Worm (Caenorhabditis elegans): ENCODE results near the gene tsp-21.

Gene tsp-21

ce11 chrX:9981259-9981658, 49.1 kb downstream of the tsp-21 start:
- TF ChIP-seq pha-4 (tag; optimal IDR thresholded peaks at IDR 0.05), result no peak
- no peak for TF ChIP-seq mep-1 (tag; optimal IDR thresholded peaks at IDR 0.05)
- no peak for TF ChIP-seq mab-5 (tag; optimal IDR thresholded peaks at IDR 0.05)
- no peak for TF ChIP-seq ham-2 (GFP tag; optimal IDR thresholded peaks at IDR 0.05)
- no peak for TF ChIP-seq lin-13 (tag; optimal IDR thresholded peaks at IDR 0.05)
- TF ChIP-seq drap-1 (GFP tag; optimal IDR thresholded peaks at IDR 0.05), result no peak
- TF ChIP-seq bed-3 (GFP tag; optimal IDR thresholded peaks at IDR 0.05), result no peak
- no peak for TF ChIP-seq unc-62 (GFP tag; optimal IDR thresholded peaks at IDR 0.05)
- no peak for TF ChIP-seq snpc-4 (tag; optimal IDR thresholded peaks at IDR 0.05)
- no peak for TF ChIP-seq zip-8 (tag; optimal IDR thresholded peaks at IDR 0.05)
- TF ChIP-seq unc-39 (tag; optimal IDR thresholded peaks at IDR 0.05), result no peak
- no peak for TF ChIP-seq unc-120 (tag; optimal IDR thresholded peaks at IDR 0.05; ENCODE audit: poor library complexity, severe bottlenecking)
- no peak for TF ChIP-seq nhr-28 (tag; optimal IDR thresholded peaks at IDR 0.05)
- TF ChIP-seq nhr-2 (tag; optimal IDR thresholded peaks at IDR 0.05), result no peak
- TF ChIP-seq lsy-2 (tag; optimal IDR thresholded peaks at IDR 0.05), result no peak
- no peak for TF ChIP-seq ceh-83 (GFP tag; optimal IDR thresholded peaks at IDR 0.05)
- no peak for TF ChIP-seq ceh-39 (tag; optimal IDR thresholded peaks at IDR 0.05)
- TF ChIP-seq ceh-43 (GFP tag; optimal IDR thresholded peaks at IDR 0.05), result no peak
- no peak for TF ChIP-seq ztf-11 (tag; optimal IDR thresholded peaks at IDR 0.05)
- TF ChIP-seq nhr-76 (tag; optimal IDR thresholded peaks at IDR 0.05), result no peak

- TF ChIP-seq nhr-28 (tag; optimal IDR thresholded peaks at IDR 0.05) (no peak), hlh-1 (tag; optimal IDR thresholded peaks at IDR 0.05) (no peak), blmp-1 (tag; optimal IDR thresholded peaks at IDR 0.05) (no peak), nhr-76 (tag; optimal IDR thresholded peaks at IDR 0.05) (no peak), drap-1 (GFP tag; optimal IDR thresholded peaks at IDR 0.05) (no peak), sem-2 (GFP tag; optimal IDR thresholded peaks at IDR 0.05) (no peak), flh-1 (GFP tag; optimal IDR thresholded peaks at IDR 0.05) (no peak), zip-8 (tag; optimal IDR thresholded peaks at IDR 0.05) (no peak), ces-1 (GFP tag; optimal IDR thresholded peaks at IDR 0.05) (no peak), mep-1 (tag; optimal IDR thresholded peaks at IDR 0.05) (no peak), unc-62 (GFP tag; optimal IDR thresholded peaks at IDR 0.05) (no peak)
Measured at ce11 chrX:9984889-9985404, 52.8 kb downstream of the tsp-21 start, which contains the start of gene F19C6.5. Gene F19C6.5 (minus strand): TSS chrX:9984939.
